Worm (Caenorhabditis elegans) whole organism, early embryonic: ENCODE measurements around the gene enpp-1.

Experiments used
- ama-1 ChIP-seq: fragments of 150-350 bp; optimal IDR thresholded peaks from 2 replicates; lab custom pipeline; 2014
- ceh-13 ChIP-seq: fragments of 200-800 bp; sonication (Bioruptor generic); optimal IDR thresholded peaks from 2 replicates; lab custom pipeline; 2018; ENCODE audit warnings: mild to moderate bottlenecking, missing genetic modification characterization, missing compliant biosample characterization
- ceh-36 ChIP-seq: sonication (generic microtip); optimal IDR thresholded peaks from 2 replicates; lab custom pipeline; 2016; ENCODE audit warnings: missing genetic modification characterization, inconsistent platforms, missing compliant biosample characterization
- ets-7 ChIP-seq: sonication (generic microtip); optimal IDR thresholded peaks from 2 replicates; lab custom pipeline; 2016; ENCODE audit warnings: missing genotype, missing genetic modification characterization, missing compliant biosample characterization
- hmbx-1 ChIP-seq: sonication (generic microtip); optimal IDR thresholded peaks from 2 replicates; lab custom pipeline; 2016; ENCODE audit warnings: mild to moderate bottlenecking, missing genetic modification characterization, missing compliant biosample characterization
- hmg-4 ChIP-seq: fragments of 200-800 bp; sonication (Bioruptor generic); optimal IDR thresholded peaks from 2 replicates; lab custom pipeline; 2018; ENCODE audit warnings: mild to moderate bottlenecking, missing genetic modification characterization, missing compliant biosample characterization
- hnd-1 ChIP-seq: sonication (generic microtip); optimal IDR thresholded peaks from 2 replicates; lab custom pipeline; 2016; ENCODE audit warnings: missing genetic modification characterization, missing compliant biosample characterization
- tbx-11 ChIP-seq: fragments of 200-800 bp; sonication (Bioruptor generic); IDR thresholded peaks from 2 replicates; pipeline ENCODE4 v1.3.6; 2022; ENCODE audit warnings: missing genetic modification characterization, missing compliant biosample characterization
- tra-4 ChIP-seq: sonication (generic microtip); optimal IDR thresholded peaks from 2 replicates; lab custom pipeline; 2017; ENCODE audit warnings: missing genetic modification characterization, missing compliant biosample characterization

DNA sequence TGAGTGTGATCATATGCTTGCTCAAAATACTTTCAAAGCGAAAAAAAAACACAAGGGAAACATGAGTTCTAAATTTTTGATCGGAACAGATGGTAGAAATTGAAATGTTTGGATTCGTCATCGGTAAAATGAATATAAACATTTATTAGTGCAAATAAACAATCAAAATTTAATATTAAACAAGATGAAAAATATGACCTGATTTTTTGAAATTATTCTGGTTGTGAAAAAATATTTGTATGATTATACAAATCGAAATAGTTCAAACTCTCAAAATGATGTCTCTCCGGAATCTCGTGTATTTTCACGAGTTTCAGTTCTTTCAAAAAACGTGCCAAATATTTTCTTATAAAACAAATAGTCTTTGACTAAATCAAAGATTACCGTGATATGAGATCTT, 10.9 kb upstream of the enpp-1 start, which contains the start of gene C13C4.7:
- TF ChIP-seq hmg-4 (GFP tag; lab: Kevin White, UChicago) (no peak), hmbx-1 (tag; lab: Kevin White, UChicago) (no peak), hnd-1 (no peak), ama-1 (no peak), tra-4 (no peak), ceh-13 (no peak), ceh-36 (tag; lab: Kevin White, UChicago) (no peak), tbx-11 (no peak), ets-7 (tag; lab: Kevin White, UChicago) (no peak)
